Worm (Caenorhabditis elegans): Measurements from ENCODE around the gene F58D2.2.

DNA sequence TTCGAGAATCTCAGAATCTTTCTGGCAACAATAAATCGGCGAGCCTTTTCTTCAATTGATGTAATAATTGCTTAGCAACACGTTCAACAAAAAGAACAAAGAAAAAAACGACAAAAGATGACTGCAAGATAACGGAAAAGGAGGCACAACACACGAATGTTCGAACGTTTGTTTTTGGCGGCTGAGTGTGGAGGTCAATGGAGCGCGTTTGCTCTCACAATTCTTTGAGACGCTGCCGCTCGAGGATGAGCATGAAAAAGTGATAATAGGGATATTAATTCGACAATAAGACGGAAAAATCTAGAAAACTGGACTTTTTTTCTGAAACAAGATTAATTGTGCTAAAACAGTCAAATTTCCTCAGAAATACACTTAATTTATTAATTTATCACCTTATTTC lies 16.3 kb downstream of the F58D2.2 start:
- no peak for TF ChIP-seq ztf-23 (GFP tag; IDR thresholded peaks at IDR 0.05)
- no peak for TF ChIP-seq flt-1 (GFP tag; IDR thresholded peaks at IDR 0.05)
- no peak for TF ChIP-seq ztf-29 (GFP tag; IDR thresholded peaks at IDR 0.05)
- TF ChIP-seq ref-1 (GFP tag; conservative IDR thresholded peaks at IDR 0.05): no peak
- TF ChIP-seq tab-1 (GFP tag; IDR thresholded peaks at IDR 0.05): no peak
- TF ChIP-seq T22C8.4 (GFP tag; IDR thresholded peaks at IDR 0.05): no peak
- TF ChIP-seq cog-1 (tag; optimal IDR thresholded peaks at IDR 0.05): peak; percentile 21
- no peak for TF ChIP-seq klf-2 (GFP tag; conservative IDR thresholded peaks at IDR 0.05)
